Fruit fly (Drosophila melanogaster) whole organism, embryonic: ENCODE measurements around the gene sau.
A peak's percentile ranks its signal among the peaks of the same experiment; 100 is the strongest.

ENCODE experiments used
- Aef1 ChIP-seq: fragments of 200-800 bp; sonication (Bioruptor generic); IDR thresholded peaks from 3 replicates; pipeline ENCODE4 v1.3.6; 2022; ENCODE audit warnings: missing biosample characterization, missing genetic modification characterization
- CG10274 ChIP-seq: fragments of 200-800 bp; sonication (Bioruptor generic); optimal IDR thresholded peaks from 3 replicates; lab custom pipeline; 2017; ENCODE audit warnings: missing biosample characterization, mild to moderate bottlenecking, missing genetic modification characterization
- CG1647 ChIP-seq: fragments of 200-800 bp; sonication (Bioruptor generic); optimal IDR thresholded peaks from 3 replicates; lab custom pipeline; 2016; ENCODE audit warnings: missing biosample characterization, missing genetic modification characterization
- CG17328 ChIP-seq: fragments of 200-800 bp; sonication (Bioruptor generic); IDR thresholded peaks from 2 replicates; pipeline ENCODE4 v1.3.6; 2022; ENCODE audit warnings: missing biosample characterization, missing genetic modification characterization
- CG2199 ChIP-seq: fragments of 200-800 bp; sonication (Bioruptor generic); IDR thresholded peaks from 3 replicates; pipeline ENCODE4 v1.3.6; 2022; ENCODE audit warnings: missing biosample characterization, missing genetic modification characterization
- CG2712 ChIP-seq: fragments of 200-800 bp; optimal IDR thresholded peaks from 3 replicates; lab custom pipeline; 2019; ENCODE audit warnings: missing biosample characterization, mild to moderate bottlenecking, missing genetic modification characterization, moderate library complexity
- CG30020 ChIP-seq: fragments of 200-800 bp; optimal IDR thresholded peaks from 2 replicates; lab custom pipeline; 2019; ENCODE audit warnings: missing biosample characterization, mild to moderate bottlenecking, missing genetic modification characterization, moderate library complexity
- CG30431 ChIP-seq: fragments of 200-800 bp; sonication (Bioruptor generic); optimal IDR thresholded peaks from 2 replicates; lab custom pipeline; 2017; ENCODE audit warnings: missing biosample characterization, missing genetic modification characterization
- CG32772 ChIP-seq: fragments of 200-800 bp; sonication (Bioruptor generic); IDR thresholded peaks from 2 replicates; pipeline ENCODE4 v1.3.6; 2022; ENCODE audit warnings: missing biosample characterization, missing genetic modification characterization
- CG34376 ChIP-seq: fragments of 200-800 bp; sonication (Bioruptor generic); optimal IDR thresholded peaks from 2 replicates; lab custom pipeline; 2018; ENCODE audit warnings: missing biosample characterization, mild to moderate bottlenecking, missing genetic modification characterization
- CG4617 ChIP-seq: fragments of 200-800 bp; sonication (Bioruptor generic); optimal IDR thresholded peaks from 3 replicates; lab custom pipeline; 2016; ENCODE audit warnings: missing biosample characterization, missing genetic modification characterization, borderline replicate concordance
- CG4707 ChIP-seq: fragments of 200-800 bp; sonication (Bioruptor generic); optimal IDR thresholded peaks from 2 replicates; lab custom pipeline; 2018; ENCODE audit warnings: missing biosample characterization, mild to moderate bottlenecking, missing genetic modification characterization, moderate library complexity
- CG5953 ChIP-seq: fragments of 200-800 bp; sonication (Bioruptor generic); IDR thresholded peaks from 2 replicates; pipeline ENCODE4 v1.3.6; 2022; ENCODE audit warnings: missing biosample characterization, missing genetic modification characterization
- CG6175 ChIP-seq: fragments of 200-800 bp; sonication (Bioruptor generic); IDR thresholded peaks from 3 replicates; pipeline ENCODE4 v1.3.6; 2022; ENCODE audit warnings: missing biosample characterization, missing genetic modification characterization
- CG7928 ChIP-seq: fragments of 200-800 bp; sonication (Bioruptor generic); optimal IDR thresholded peaks from 2 replicates; lab custom pipeline; 2017; ENCODE audit warnings: missing biosample characterization, mild to moderate bottlenecking, missing genetic modification characterization
- CG8944 ChIP-seq: fragments of 200-800 bp; sonication (Bioruptor generic); optimal IDR thresholded peaks from 3 replicates; lab custom pipeline; 2016; ENCODE audit warnings: missing biosample characterization, missing genetic modification characterization
- CG9932 ChIP-seq: fragments of 200-800 bp; sonication (Bioruptor generic); IDR thresholded peaks from 2 replicates; pipeline ENCODE4 v1.3.6; 2022; ENCODE audit warnings: missing biosample characterization, missing genetic modification characterization
- Doc3 ChIP-seq: fragments of 200-800 bp; sonication (Bioruptor generic); IDR thresholded peaks from 3 replicates; pipeline ENCODE4 v1.3.6; 2022; ENCODE audit warnings: missing biosample characterization, missing genetic modification characterization; ENCODE audit not compliant: partially characterized antibody
- Dref ChIP-seq: fragments of 200-800 bp; sonication (Bioruptor generic); IDR thresholded peaks from 2 replicates; pipeline ENCODE4 v1.3.6; 2022; ENCODE audit warnings: missing biosample characterization, missing genetic modification characterization
- ERR ChIP-seq: fragments of 200-800 bp; sonication (Bioruptor generic); optimal IDR thresholded peaks from 2 replicates; lab custom pipeline; 2016; ENCODE audit warnings: missing biosample characterization, missing genetic modification characterization
- Eip74EF ChIP-seq, 2 experiments: fragments of 200-800 bp in 1 of 2; fragments of >200 bp in 1 of 2; sonication (Bioruptor generic) in 1 of 2; optimal IDR thresholded peaks; 2 replicates each; lab custom pipeline; 2017 to 2019; ENCODE audit warnings: missing biosample characterization in 2 of 2, missing genetic modification characterization in 2 of 2, mild to moderate bottlenecking in 1 of 2, moderate library complexity in 1 of 2
- HLH4C ChIP-seq: fragments of 200-800 bp; sonication (Bioruptor generic); IDR thresholded peaks from 3 replicates; pipeline ENCODE4 v1.3.6; 2022; ENCODE audit warnings: missing biosample characterization, missing genetic modification characterization; ENCODE audit not compliant: partially characterized antibody
- HLH54F ChIP-seq: fragments of 200-800 bp; sonication (Bioruptor generic); optimal IDR thresholded peaks from 3 replicates; lab custom pipeline; 2016; ENCODE audit warnings: missing biosample characterization, missing genetic modification characterization
- Jarid2 ChIP-seq: fragments of 200-800 bp; sonication (Bioruptor generic); optimal IDR thresholded peaks from 3 replicates; lab custom pipeline; 2017; ENCODE audit warnings: mild to moderate bottlenecking, missing biosample characterization, missing genetic modification reagents, missing genetic modification characterization
- MBD-R2 ChIP-seq: fragments of 200-800 bp; sonication (Bioruptor generic); IDR thresholded peaks from 2 replicates; pipeline ENCODE4 v1.3.6; 2022; ENCODE audit warnings: missing biosample characterization, missing genetic modification characterization
- MTF-1 ChIP-seq: fragments of 200-800 bp; sonication (Bioruptor generic); optimal IDR thresholded peaks from 2 replicates; lab custom pipeline; 2018; ENCODE audit warnings: missing biosample characterization, mild to moderate bottlenecking, missing genetic modification characterization, borderline replicate concordance
- Mad ChIP-seq: fragments of 200-800 bp; sonication (Bioruptor generic); optimal IDR thresholded peaks from 2 replicates; lab custom pipeline; 2016; ENCODE audit warnings: missing biosample characterization, missing genetic modification characterization
- Med ChIP-seq: fragments of 200-800 bp; sonication (Bioruptor generic); peaks from one replicate; lab custom pipeline; 2016; ENCODE audit warnings: missing biosample characterization, missing genetic modification characterization, mild to moderate bottlenecking, inconsistent platforms, moderate library complexity
- Pdp1 ChIP-seq, 2 experiments: fragments of 200-800 bp; sonication (Bioruptor generic); optimal IDR thresholded peaks; 3 replicates each; lab custom pipeline; 2016; ENCODE audit warnings: missing biosample characterization in 2 of 2, missing genetic modification characterization in 2 of 2, mild to moderate bottlenecking in 1 of 2, moderate library complexity in 1 of 2
- Ssrp ChIP-seq: fragments of 200-800 bp; sonication (Bioruptor generic); optimal IDR thresholded peaks from 2 replicates; lab custom pipeline; 2018; ENCODE audit warnings: missing biosample characterization, mild to moderate bottlenecking, missing genetic modification characterization, moderate library complexity
- chinmo ChIP-seq: fragments of 200-800 bp; sonication (Bioruptor generic); IDR thresholded peaks from 4 replicates; pipeline ENCODE4 v1.3.6; 2022; ENCODE audit warnings: missing biosample characterization, missing genetic modification characterization; ENCODE audit not compliant: partially characterized antibody
- crol ChIP-seq: fragments of 200-800 bp; sonication (Bioruptor generic); IDR thresholded peaks from 2 replicates; pipeline ENCODE4 v1.3.6; 2022; ENCODE audit warnings: missing biosample characterization, missing genetic modification characterization
- crp ChIP-seq, 2 experiments: fragments of 200-800 bp; sonication (Bioruptor generic); optimal IDR thresholded peaks; 2 replicates in 1 of 2; 3 replicates in 1 of 2; lab custom pipeline; 2017; ENCODE audit warnings: missing biosample characterization in 2 of 2, missing genetic modification characterization in 2 of 2, mild to moderate bottlenecking in 1 of 2, moderate library complexity in 1 of 2
- fd102C ChIP-seq: fragments of 200-800 bp; sonication (Bioruptor generic); optimal IDR thresholded peaks from 2 replicates; lab custom pipeline; 2018; ENCODE audit warnings: missing biosample characterization, mild to moderate bottlenecking, missing genetic modification characterization, moderate library complexity
- fd96Cb ChIP-seq: fragments of 200-800 bp; sonication (Bioruptor generic); optimal IDR thresholded peaks from 2 replicates; lab custom pipeline; 2018; ENCODE audit warnings: missing biosample characterization, mild to moderate bottlenecking, missing genetic modification characterization, moderate library complexity
- ftz-f1 ChIP-seq: fragments of 200-800 bp; sonication (Bioruptor generic); optimal IDR thresholded peaks from 2 replicates; lab custom pipeline; 2016; ENCODE audit warnings: missing biosample characterization, missing genetic modification characterization
- grn ChIP-seq: fragments of 200-800 bp; sonication (Bioruptor generic); optimal IDR thresholded peaks from 3 replicates; lab custom pipeline; 2017; ENCODE audit warnings: missing biosample characterization, missing genetic modification characterization
- ind ChIP-seq: fragments of 200-800 bp; sonication (Bioruptor generic); optimal IDR thresholded peaks from 3 replicates; lab custom pipeline; 2016; ENCODE audit warnings: missing biosample characterization, missing genetic modification characterization
- kay ChIP-seq: fragments of 200-800 bp; sonication (Bioruptor generic); optimal IDR thresholded peaks from 2 replicates; lab custom pipeline; 2016; ENCODE audit warnings: missing biosample characterization, missing genetic modification characterization
- kni ChIP-seq: fragments of 200-800 bp; sonication (Bioruptor generic); optimal IDR thresholded peaks from 3 replicates; lab custom pipeline; 2017; ENCODE audit warnings: mild to moderate bottlenecking, missing biosample characterization, missing genetic modification reagents, missing genetic modification characterization
- lab ChIP-seq: fragments of 200-800 bp; sonication (Bioruptor generic); optimal IDR thresholded peaks from 3 replicates; lab custom pipeline; 2017; ENCODE audit warnings: missing biosample characterization, missing genetic modification characterization, mild to moderate bottlenecking, moderate library complexity, missing genetic modification reagents
- lilli ChIP-seq: fragments of 200-800 bp; sonication (Bioruptor generic); optimal IDR thresholded peaks from 3 replicates; lab custom pipeline; 2016; ENCODE audit warnings: missing biosample characterization, missing genetic modification characterization
- org-1 ChIP-seq: fragments of 200-800 bp; sonication (Bioruptor generic); optimal IDR thresholded peaks from 2 replicates; lab custom pipeline; 2017; ENCODE audit warnings: missing biosample characterization, missing genetic modification characterization
- pnt ChIP-seq: fragments of 200-800 bp; sonication (Bioruptor generic); optimal IDR thresholded peaks from 3 replicates; lab custom pipeline; 2016; ENCODE audit warnings: missing biosample characterization, missing genetic modification characterization
- sima ChIP-seq: fragments of 200-800 bp; sonication (Bioruptor generic); optimal IDR thresholded peaks from 2 replicates; lab custom pipeline; 2016; ENCODE audit warnings: missing biosample characterization, missing genetic modification characterization
- tap ChIP-seq: fragments of 200-800 bp; optimal IDR thresholded peaks from 3 replicates; lab custom pipeline; 2019; ENCODE audit warnings: missing biosample characterization, mild to moderate bottlenecking, missing genetic modification characterization, moderate library complexity
- tio ChIP-seq: fragments of 200-800 bp; sonication (Bioruptor generic); optimal IDR thresholded peaks from 2 replicates; lab custom pipeline; 2017; ENCODE audit warnings: missing biosample characterization, missing genetic modification characterization, inconsistent platforms
- trem ChIP-seq: fragments of 200-800 bp; optimal IDR thresholded peaks from 3 replicates; lab custom pipeline; 2019; ENCODE audit warnings: missing biosample characterization, mild to moderate bottlenecking, missing genetic modification characterization, moderate library complexity
- usp ChIP-seq: fragments of >200 bp; optimal IDR thresholded peaks from 2 replicates; lab custom pipeline; 2017; ENCODE audit warnings: missing biosample characterization, missing genetic modification characterization
- zfh2 ChIP-seq: fragments of 200-800 bp; sonication (Bioruptor generic); optimal IDR thresholded peaks from 2 replicates; lab custom pipeline; 2016; ENCODE audit warnings: missing biosample characterization, missing genetic modification characterization

sau gene

dm6 chr2L:2228179-2228849, 2.2 kb downstream of the sau start:
- no peak for TF ChIP-seq CG30431
- TF ChIP-seq ERR (GFP tag; lab: Kevin White, UChicago): no peak
- peak; percentile 71 for TF ChIP-seq grn (GFP tag; lab: Kevin White, UChicago)
- no peak for TF ChIP-seq Ssrp (tag; lab: Kevin White, UChicago)
- no peak for TF ChIP-seq lilli (GFP tag; lab: Kevin White, UChicago)
- TF ChIP-seq CG10274 (GFP tag; lab: Kevin White, UChicago): no peak
- no peak for TF ChIP-seq usp (GFP tag; lab: Kevin White, UChicago)
- no peak for TF ChIP-seq ftz-f1 (GFP tag; lab: Kevin White, UChicago)
- no peak for TF ChIP-seq CG30020 (tag; lab: Kevin White, UChicago)
- TF ChIP-seq sima: no peak
- no peak for TF ChIP-seq tap (tag; lab: Kevin White, UChicago)
- TF ChIP-seq CG5953: no peak
- no peak for TF ChIP-seq kni (GFP tag; lab: Kevin White, UChicago)
- TF ChIP-seq CG6175 (GFP tag; lab: Robert Waterston, UW): no peak
- TF ChIP-seq HLH4C: 0 out of 3 replicates have a peak, but pooled peaks have one; percentile 16
- no peak for TF ChIP-seq CG8944 (GFP tag; lab: Kevin White, UChicago)
- no peak for TF ChIP-seq HLH54F (GFP tag; lab: Kevin White, UChicago)
- TF ChIP-seq MBD-R2: no peak
- no peak for TF ChIP-seq crp (GFP tag; optimal IDR thresholded peaks at IDR 0.05; lab: Kevin White, UChicago)
- TF ChIP-seq Dref (GFP tag; lab: Robert Waterston, UW): no peak
- TF ChIP-seq CG1647 (GFP tag; lab: Kevin White, UChicago): no peak
- TF ChIP-seq trem: no peak
- TF ChIP-seq Mad (GFP tag; lab: Kevin White, UChicago): no peak
- no peak for TF ChIP-seq fd96Cb (tag; lab: Kevin White, UChicago)
- peak; percentile 32; the same call in 1 of the 3 replicates for TF ChIP-seq CG2199 (GFP tag; lab: Robert Waterston, UW)
- TF ChIP-seq Aef1: no peak
- peak; percentile 38 for TF ChIP-seq CG34376 (GFP tag; lab: Kevin White, UChicago)
- no peak for TF ChIP-seq chinmo (GFP tag; lab: Robert Waterston, UW)
- TF ChIP-seq kay: no peak
- no peak for TF ChIP-seq Doc3
- TF ChIP-seq CG7928: no peak
- TF ChIP-seq Pdp1 (GFP tag; optimal IDR thresholded peaks at IDR 0.05; lab: Kevin White, UChicago): peak in 1 of 2 experiments; percentile 84
- peak; percentile 16 for TF ChIP-seq CG4707 (GFP tag; lab: Kevin White, UChicago)
- no peak for TF ChIP-seq CG32772 (GFP tag; lab: Robert Waterston, UW)
- no peak for TF ChIP-seq Eip74EF (GFP tag; optimal IDR thresholded peaks at IDR 0.05; lab: Kevin White, UChicago)
- TF ChIP-seq zfh2 (GFP tag; lab: Kevin White, UChicago): no peak
- no peak for TF ChIP-seq CG4617
- TF ChIP-seq MTF-1: no peak
- no peak for TF ChIP-seq pnt
- no peak for TF ChIP-seq Jarid2
- no peak for TF ChIP-seq tio
- no peak for TF ChIP-seq ind (GFP tag; lab: Kevin White, UChicago)
- TF ChIP-seq CG2712 (tag; lab: Kevin White, UChicago): no peak
- TF ChIP-seq Med (GFP tag; lab: Kevin White, UChicago): peak; percentile 74
- TF ChIP-seq fd102C: no peak
- peak; percentile 29 for TF ChIP-seq lab (GFP tag; lab: Kevin White, UChicago)
- TF ChIP-seq CG9932 (GFP tag; lab: Robert Waterston, UW): 0 out of 2 replicates have a peak, but pooled peaks have one; percentile 10
- TF ChIP-seq CG17328 (GFP tag; lab: Robert Waterston, UW): no peak
- TF ChIP-seq crol (GFP tag; lab: Robert Waterston, UW): peak; percentile 87
- no peak for TF ChIP-seq org-1
